Worm (Caenorhabditis elegans) whole organism, midembryonic: Measurements from ENCODE around the gene rpl-15.

Experiments used
- T22C8.4 ChIP-seq: fragments of 200-800 bp; sonication (Bioruptor generic); IDR thresholded peaks from 2 replicates; pipeline ENCODE4 v1.3.6; 2022; ENCODE audit warnings: missing genetic modification characterization, missing compliant biosample characterization
- cog-1 ChIP-seq: sonication (generic microtip); optimal IDR thresholded peaks from 2 replicates; lab custom pipeline; 2016; ENCODE audit warnings: missing genetic modification characterization, missing compliant biosample characterization
- flt-1 ChIP-seq: fragments of 200-800 bp; sonication (Bioruptor generic); IDR thresholded peaks from 2 replicates; pipeline ENCODE4 v1.3.6; 2022; ENCODE audit warnings: missing genetic modification characterization, missing compliant biosample characterization
- klf-2 ChIP-seq: fragments of 200-800 bp; sonication (Bioruptor generic); conservative IDR thresholded peaks from 2 replicates; pipeline ENCODE4 v1.3.6; 2022; ENCODE audit warnings: missing genetic modification reagents, missing genetic modification characterization, missing compliant biosample characterization
- med-1 ChIP-seq: sonication (generic microtip); optimal IDR thresholded peaks from 2 replicates; lab custom pipeline; 2017; ENCODE audit warnings: missing genetic modification characterization, mild to moderate bottlenecking, missing compliant biosample characterization, antibody characterized with exemption, missing genetic modification reagents; ENCODE audit not compliant: insufficient read depth
- ref-1 ChIP-seq: fragments of 200-800 bp; sonication (Bioruptor generic); conservative IDR thresholded peaks from 2 replicates; pipeline ENCODE4 v1.3.6; 2022; ENCODE audit warnings: missing genetic modification reagents, missing genetic modification characterization, missing compliant biosample characterization
- tab-1 ChIP-seq: fragments of 200-800 bp; sonication (Bioruptor generic); IDR thresholded peaks from 2 replicates; pipeline ENCODE4 v1.3.6; 2022; ENCODE audit warnings: missing genetic modification characterization, missing compliant biosample characterization
- ztf-23 ChIP-seq: fragments of 200-800 bp; sonication (Bioruptor generic); IDR thresholded peaks from 2 replicates; pipeline ENCODE4 v1.3.6; 2022; ENCODE audit warnings: missing genetic modification reagents, missing genetic modification characterization, missing compliant biosample characterization
- ztf-29 ChIP-seq: fragments of 200-800 bp; sonication (Bioruptor generic); IDR thresholded peaks from 2 replicates; pipeline ENCODE4 v1.3.6; 2022; ENCODE audit warnings: missing genetic modification reagents, missing genetic modification characterization, missing compliant biosample characterization

rpl-15 gene

ce11 chrIV:625947-626548, 28.3 kb downstream of the rpl-15 start:
- no peak for TF ChIP-seq tab-1 (GFP tag; lab: Robert Waterston, UW)
- TF ChIP-seq klf-2 (GFP tag; lab: Robert Waterston, UW), result no peak
- no peak for TF ChIP-seq T22C8.4
- no peak for TF ChIP-seq ref-1 (GFP tag; lab: Robert Waterston, UW)
- TF ChIP-seq flt-1, result no peak
- TF ChIP-seq med-1, result no peak
- TF ChIP-seq ztf-29, result no peak
- TF ChIP-seq ztf-23 (GFP tag; lab: Robert Waterston, UW), result no peak
- no peak for TF ChIP-seq cog-1 (tag; lab: Kevin White, UChicago)

ce11 chrIV:623876-624275, 30.5 kb downstream of the rpl-15 start:
- no peak for TF ChIP-seq T22C8.4

ce11 chrIV:622989-623388, 31.4 kb downstream of the rpl-15 start:
- TF ChIP-seq T22C8.4 (no peak), ztf-23 (GFP tag; lab: Robert Waterston, UW) (no peak), ztf-29 (no peak), cog-1 (tag; lab: Kevin White, UChicago) (no peak), flt-1 (no peak), ref-1 (GFP tag; lab: Robert Waterston, UW) (no peak), med-1 (no peak), klf-2 (GFP tag; lab: Robert Waterston, UW) (no peak), tab-1 (GFP tag; lab: Robert Waterston, UW) (no peak)

ce11 chrIV:620324-620723, 34.1 kb downstream of the rpl-15 start:
- TF ChIP-seq flt-1, result peak; percentile 94
- peak; percentile 75 for TF ChIP-seq cog-1 (tag; lab: Kevin White, UChicago)
- peak; percentile 64 for TF ChIP-seq med-1
- TF ChIP-seq ref-1 (GFP tag; lab: Robert Waterston, UW), result peak; percentile 76
- TF ChIP-seq ztf-23 (GFP tag; lab: Robert Waterston, UW), result peak; percentile 89
- TF ChIP-seq T22C8.4, result peak; percentile 88
- peak; percentile 70; the same call in 1 of the 2 replicates for TF ChIP-seq ztf-29
- peak; percentile 90 for TF ChIP-seq tab-1 (GFP tag; lab: Robert Waterston, UW)
- TF ChIP-seq klf-2 (GFP tag; lab: Robert Waterston, UW), result peak; percentile 74; the same call in 1 of the 2 replicates

- no peak for TF ChIP-seq tab-1 (GFP tag; lab: Robert Waterston, UW)
- no peak for TF ChIP-seq flt-1
- TF ChIP-seq T22C8.4, result no peak
- TF ChIP-seq ztf-23 (GFP tag; lab: Robert Waterston, UW), result no peak
- no peak for TF ChIP-seq ztf-29
- TF ChIP-seq klf-2 (GFP tag; lab: Robert Waterston, UW), result no peak
- TF ChIP-seq ref-1 (GFP tag; lab: Robert Waterston, UW), result no peak
- no peak for TF ChIP-seq cog-1 (tag; lab: Kevin White, UChicago)
- no peak for TF ChIP-seq med-1
Measured at ce11 chrIV:619766-620165, 34.6 kb downstream of the rpl-15 start.

- TF ChIP-seq T22C8.4 (no peak), flt-1 (no peak), med-1 (no peak), ztf-23 (GFP tag; lab: Robert Waterston, UW) (no peak)
Measured at ce11 chrIV:615244-615643, 39.1 kb downstream of the rpl-15 start, which contains the start of gene C18H7.1. TSS of gene C18H7.1 (plus strand) at chrIV:615544.

ce11 chrIV:613155-613554, 41.2 kb downstream of the rpl-15 start:
- no peak for TF ChIP-seq cog-1 (tag; lab: Kevin White, UChicago)
- no peak for TF ChIP-seq tab-1 (GFP tag; lab: Robert Waterston, UW)
- TF ChIP-seq ztf-23 (GFP tag; lab: Robert Waterston, UW), result no peak
- no peak for TF ChIP-seq med-1
- TF ChIP-seq flt-1, result no peak
- TF ChIP-seq klf-2 (GFP tag; lab: Robert Waterston, UW), result no peak
- TF ChIP-seq ref-1 (GFP tag; lab: Robert Waterston, UW), result no peak
- no peak for TF ChIP-seq ztf-29
- no peak for TF ChIP-seq T22C8.4

- TF ChIP-seq ztf-23 (GFP tag; lab: Robert Waterston, UW) (no peak), flt-1 (no peak), ztf-29 (no peak), med-1 (no peak), klf-2 (GFP tag; lab: Robert Waterston, UW) (no peak), cog-1 (tag; lab: Kevin White, UChicago) (no peak), tab-1 (GFP tag; lab: Robert Waterston, UW) (no peak), ref-1 (GFP tag; lab: Robert Waterston, UW) (no peak), T22C8.4 (no peak)
Measured at ce11 chrIV:607628-608027, 46.7 kb downstream of the rpl-15 start.

- no peak for TF ChIP-seq tab-1 (GFP tag; lab: Robert Waterston, UW)
- TF ChIP-seq T22C8.4, result no peak
- TF ChIP-seq ztf-23 (GFP tag; lab: Robert Waterston, UW), result no peak
- TF ChIP-seq klf-2 (GFP tag; lab: Robert Waterston, UW), result no peak
- TF ChIP-seq flt-1, result no peak
- TF ChIP-seq cog-1 (tag; lab: Kevin White, UChicago), result no peak
- TF ChIP-seq med-1, result no peak
- TF ChIP-seq ztf-29, result no peak
- TF ChIP-seq ref-1 (GFP tag; lab: Robert Waterston, UW), result no peak
Measured at ce11 chrIV:606055-606454, 48.3 kb downstream of the rpl-15 start, which contains the start of gene inx-18. TSS of gene inx-18 (plus strand) at chrIV:606355.

ce11 chrIV:605431-605830, 48.9 kb downstream of the rpl-15 start:
- TF ChIP-seq ztf-29 (no peak), klf-2 (GFP tag; lab: Robert Waterston, UW) (no peak), T22C8.4 (no peak), tab-1 (GFP tag; lab: Robert Waterston, UW) (no peak), ztf-23 (GFP tag; lab: Robert Waterston, UW) (no peak), flt-1 (no peak), ref-1 (GFP tag; lab: Robert Waterston, UW) (no peak), cog-1 (tag; lab: Kevin White, UChicago) (no peak), med-1 (no peak)
